In the genomic region with DNA sequence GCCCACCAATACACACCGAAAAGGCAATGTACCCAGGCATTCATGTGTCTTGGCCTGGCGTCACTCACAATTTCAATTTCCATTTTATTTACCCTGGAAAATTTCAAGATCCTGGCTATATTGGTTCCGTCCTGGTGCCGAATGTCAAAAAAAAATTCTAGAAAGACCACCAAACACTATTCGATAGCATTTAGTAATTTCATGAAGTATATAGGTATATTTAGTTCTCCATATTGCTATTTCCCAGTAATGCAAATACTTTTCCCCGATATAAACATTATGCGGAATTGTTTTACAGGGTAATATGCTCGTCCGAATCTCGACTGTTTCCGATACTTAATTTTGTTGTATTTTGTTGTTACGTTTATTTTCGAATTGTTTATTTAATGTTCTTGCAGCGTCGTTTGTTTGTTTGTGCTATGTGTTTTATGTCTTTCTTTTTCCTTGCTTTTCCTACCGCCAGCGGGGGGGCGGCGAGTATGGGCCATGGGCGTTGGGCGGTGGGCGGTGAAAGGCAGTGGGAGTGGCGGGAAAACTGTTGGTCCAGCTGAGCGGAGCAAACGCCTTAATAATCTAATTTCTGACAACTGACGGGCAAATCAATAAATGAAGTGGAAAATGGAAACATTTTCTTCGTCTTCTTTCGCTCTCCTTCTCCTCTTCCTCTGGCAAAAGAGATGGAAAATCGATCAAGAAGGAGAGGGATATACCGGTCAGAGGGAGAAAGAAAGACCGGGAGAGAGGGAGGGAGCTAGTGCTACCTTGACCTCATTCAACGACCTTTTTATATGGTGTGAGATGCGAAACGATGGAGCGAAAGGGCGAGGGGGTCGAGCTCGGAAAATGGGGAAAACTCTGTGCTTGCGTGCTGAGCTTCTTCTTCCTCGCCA, we compare ENCODE assay signal across 1 fruit fly cellular context.
TF ChIP-seq lines count a peak whose summit lies in the region.

No protein-coding gene starts in this region.

TF ChIP-seq in whole organism, embryonic, 481 proteins besides CTCF, POLR2A, EP300 and RAD21 (continued from another document and continues in another):
- TF ChIP-seq HLH4C (GFP tag; IDR thresholded peaks at IDR 0.05; lab: Robert Waterston, UW; ENCODE audit: partially characterized antibody) (no peak), knrl (GFP tag; IDR thresholded peaks at IDR 0.05; lab: Robert Waterston, UW; ENCODE audit: partially characterized antibody) (no peak), vfl (GFP tag; optimal IDR thresholded peaks at IDR 0.05; lab: Kevin White, UChicago) (no peak), CG18476 (GFP tag; optimal IDR thresholded peaks at IDR 0.05; lab: Kevin White, UChicago) (peak; percentile 13), B-H2 (GFP tag; optimal IDR thresholded peaks at IDR 0.05; lab: Kevin White, UChicago) (no peak), Doc2 (GFP tag; IDR thresholded peaks at IDR 0.05; lab: Robert Waterston, UW) (no peak), CG13296 (GFP tag; optimal IDR thresholded peaks at IDR 0.05; lab: Kevin White, UChicago) (peak; percentile 20), insv (GFP tag; optimal IDR thresholded peaks at IDR 0.05; lab: Kevin White, UChicago) (no peak), Hr51 (GFP tag; optimal IDR thresholded peaks at IDR 0.05; lab: Kevin White, UChicago) (peak; percentile 28 to 64), CG17328 (GFP tag; IDR thresholded peaks at IDR 0.05; lab: Robert Waterston, UW) (peak; percentile 56), CG12104 (GFP tag; optimal IDR thresholded peaks at IDR 0.05; lab: Kevin White, UChicago) (peak; percentile 30), HLH54F (GFP tag; optimal IDR thresholded peaks at IDR 0.05; lab: Kevin White, UChicago) (peak; percentile 65), so (GFP tag; IDR thresholded peaks at IDR 0.05; lab: Robert Waterston, UW) (peak; percentile 21; the same call in 1 of the 3 replicates), CG34422 (GFP tag; IDR thresholded peaks at IDR 0.05; lab: Robert Waterston, UW) (peak; percentile 41; the same call in 1 of the 3 replicates), sisA (GFP tag; IDR thresholded peaks at IDR 0.05; lab: Robert Waterston, UW) (peak; percentile 63), CG6175 (GFP tag; IDR thresholded peaks at IDR 0.05; lab: Robert Waterston, UW) (no peak), Atf6 (GFP tag; IDR thresholded peaks at IDR 0.05; lab: Robert Waterston, UW) (peak; percentile 48), ash1 (GFP tag; optimal IDR thresholded peaks at IDR 0.05; lab: Kevin White, UChicago) (no peak), HLH3B (GFP tag; IDR thresholded peaks at IDR 0.05; lab: Robert Waterston, UW) (peak; percentile 59), CG12659 (GFP tag; optimal IDR thresholded peaks at IDR 0.05; lab: Kevin White, UChicago) (peak; percentile 43), danr (GFP tag; IDR thresholded peaks at IDR 0.05; lab: Robert Waterston, UW) (0 out of 2 replicates have a peak, but pooled peaks have one; percentile 19), CG14441 (GFP tag; IDR thresholded peaks at IDR 0.05; lab: Robert Waterston, UW) (peak; percentile 61), CG18262 (tag; optimal IDR thresholded peaks at IDR 0.05; lab: Kevin White, UChicago) (peak; percentile 71), zen2 (GFP tag; IDR thresholded peaks at IDR 0.05; lab: Robert Waterston, UW; ENCODE audit: partially characterized antibody) (no peak), CG11085 (GFP tag; IDR thresholded peaks at IDR 0.05; lab: Robert Waterston, UW) (no peak), gcm (GFP tag; optimal IDR thresholded peaks at IDR 0.05; lab: Kevin White, UChicago) (peak; percentile 12), Six4 (GFP tag; optimal IDR thresholded peaks at IDR 0.05; lab: Kevin White, UChicago) (peak; percentile 16), Fer3 (tag; optimal IDR thresholded peaks at IDR 0.05; lab: Kevin White, UChicago) (peak; percentile 47), pfk (GFP tag; optimal IDR thresholded peaks at IDR 0.05; lab: Kevin White, UChicago) (no peak), yki (optimal IDR thresholded peaks at IDR 0.05; lab: Kevin White, UChicago) (no peak), tgo (GFP tag; IDR thresholded peaks at IDR 0.05; lab: Robert Waterston, UW) (peak; percentile 59; the same call in 2 of the 3 replicates), CG17612 (GFP tag; IDR thresholded peaks at IDR 0.05; lab: Robert Waterston, UW) (no peak), CoRest (tag; optimal IDR thresholded peaks at IDR 0.05; lab: Kevin White, UChicago) (peak; percentile 69), Bdp1 (GFP tag; optimal IDR thresholded peaks at IDR 0.05; lab: Kevin White, UChicago) (peak; percentile 43), tap (tag; optimal IDR thresholded peaks at IDR 0.05; lab: Kevin White, UChicago) (peak; percentile 14), CG31441 (GFP tag; IDR thresholded peaks at IDR 0.05; lab: Robert Waterston, UW) (peak; percentile 70), prd (optimal IDR thresholded peaks at IDR 0.05; lab: Kevin White, UChicago) (no peak), prd (GFP tag; IDR thresholded peaks at IDR 0.05; lab: Robert Waterston, UW) (peak; percentile 72; the same call in 2 of the 3 replicates), Sin3A (optimal IDR thresholded peaks at IDR 0.05; lab: Kevin White, UChicago) (no peak), dimm (GFP tag; IDR thresholded peaks at IDR 0.05; lab: Robert Waterston, UW) (no peak), CG32772 (GFP tag; IDR thresholded peaks at IDR 0.05; lab: Robert Waterston, UW) (peak; percentile 59; the same call in 1 of the 2 replicates), nerfin-2 (GFP tag; IDR thresholded peaks at IDR 0.05; lab: Robert Waterston, UW; ENCODE audit: partially characterized antibody) (no peak), Gug (GFP tag; IDR thresholded peaks at IDR 0.05; lab: Robert Waterston, UW) (peak; percentile 50; the same call in 2 of the 4 replicates), rib (GFP tag; IDR thresholded peaks at IDR 0.05; lab: Robert Waterston, UW) (no peak), hb (GFP tag; IDR thresholded peaks at IDR 0.05; lab: Robert Waterston, UW; ENCODE audit: partially characterized antibody) (no peak), dm (GFP tag; optimal IDR thresholded peaks at IDR 0.05; lab: Kevin White, UChicago) (peak; percentile 24), CG6813 (GFP tag; optimal IDR thresholded peaks at IDR 0.05; lab: Kevin White, UChicago) (peak; percentile 11), CG11093 (GFP tag; IDR thresholded peaks at IDR 0.05; lab: Robert Waterston, UW) (no peak), NK7.1 (GFP tag; optimal IDR thresholded peaks at IDR 0.05; lab: Kevin White, UChicago) (peak; percentile 19), CG18599 (GFP tag; optimal IDR thresholded peaks at IDR 0.05; lab: Kevin White, UChicago) (peak; percentile 61), CG1602 (GFP tag; optimal IDR thresholded peaks at IDR 0.05; lab: Kevin White, UChicago) (peak; percentile 51), mld (GFP tag; IDR thresholded peaks at IDR 0.05; lab: Robert Waterston, UW; ENCODE audit: partially characterized antibody) (no peak), eve (GFP tag; optimal IDR thresholded peaks at IDR 0.05; lab: Kevin White, UChicago) (peak in 1 of 2 experiments; percentile 86), Oaz (GFP tag; IDR thresholded peaks at IDR 0.05; lab: Robert Waterston, UW) (no peak), chm (GFP tag; IDR thresholded peaks at IDR 0.05; lab: Robert Waterston, UW) (no peak), CG15514 (GFP tag; optimal IDR thresholded peaks at IDR 0.05; lab: Kevin White, UChicago) (peak; percentile 21), cwo (GFP tag; optimal IDR thresholded peaks at IDR 0.05; lab: Kevin White, UChicago) (peak; percentile 58), CG17912 (GFP tag; optimal IDR thresholded peaks at IDR 0.05; lab: Kevin White, UChicago) (no peak), H2.0 (GFP tag; IDR thresholded peaks at IDR 0.05; lab: Robert Waterston, UW) (peak; percentile 33; the same call in 1 of the 2 replicates), sug (tag; optimal IDR thresholded peaks at IDR 0.05; lab: Kevin White, UChicago) (no peak), CG14050 (GFP tag; IDR thresholded peaks at IDR 0.05; lab: Robert Waterston, UW) (peak; percentile 60), Bgb (GFP tag; IDR thresholded peaks at IDR 0.05; lab: Robert Waterston, UW; ENCODE audit: partially characterized antibody) (no peak), Mes4 (GFP tag; optimal IDR thresholded peaks at IDR 0.05; lab: Kevin White, UChicago) (peak; percentile 54), crol (GFP tag; IDR thresholded peaks at IDR 0.05; lab: Robert Waterston, UW) (peak; percentile 62), run (tag; optimal IDR thresholded peaks at IDR 0.05; lab: Kevin White, UChicago) (no peak), gt (GFP tag; IDR thresholded peaks at IDR 0.05; lab: Robert Waterston, UW) (no peak), CG12391 (tag; optimal IDR thresholded peaks at IDR 0.05; lab: Kevin White, UChicago) (peak; percentile 59), Eip74EF (GFP tag; optimal IDR thresholded peaks at IDR 0.05; lab: Kevin White, UChicago) (peak in 1 of 2 experiments; percentile 53), bowl (GFP tag; IDR thresholded peaks at IDR 0.05; lab: Robert Waterston, UW) (no peak), trh (GFP tag; optimal IDR thresholded peaks at IDR 0.05; lab: Kevin White, UChicago) (peak; percentile 41), sima (GFP tag; optimal IDR thresholded peaks at IDR 0.05; lab: Kevin White, UChicago) (no peak), phol (tag; optimal IDR thresholded peaks at IDR 0.05; lab: Kevin White, UChicago) (peak; percentile 73), tx (GFP tag; optimal IDR thresholded peaks at IDR 0.05; lab: Kevin White, UChicago) (peak; percentile 29), emc (GFP tag; optimal IDR thresholded peaks at IDR 0.05; lab: Kevin White, UChicago) (no peak), Dad (GFP tag; optimal IDR thresholded peaks at IDR 0.05; lab: Kevin White, UChicago) (peak; percentile 28), sqz (GFP tag; optimal IDR thresholded peaks at IDR 0.05; lab: Kevin White, UChicago) (no peak), CG33213 (GFP tag; optimal IDR thresholded peaks at IDR 0.05; lab: Kevin White, UChicago) (no peak), z (GFP tag; IDR thresholded peaks at IDR 0.05; lab: Robert Waterston, UW) (no peak), CG2875 (GFP tag; optimal IDR thresholded peaks at IDR 0.05; lab: Kevin White, UChicago) (peak; percentile 36), her (GFP tag; optimal IDR thresholded peaks at IDR 0.05; lab: Kevin White, UChicago) (peak; percentile 0), CG1832 (GFP tag; optimal IDR thresholded peaks at IDR 0.05; lab: Kevin White, UChicago) (peak; percentile 75), onecut (GFP tag; IDR thresholded peaks at IDR 0.05; lab: Robert Waterston, UW) (peak; percentile 90), psq (GFP tag; optimal IDR thresholded peaks at IDR 0.05; lab: Kevin White, UChicago) (peak; percentile 4), usp (GFP tag; optimal IDR thresholded peaks at IDR 0.05; lab: Kevin White, UChicago) (no peak), org-1 (GFP tag; optimal IDR thresholded peaks at IDR 0.05; lab: Kevin White, UChicago) (peak; percentile 46), Gsc (GFP tag; IDR thresholded peaks at IDR 0.05; lab: Robert Waterston, UW) (no peak), CG31365 (tag; optimal IDR thresholded peaks at IDR 0.05; lab: Kevin White, UChicago) (peak; percentile 11), CG8089 (GFP tag; optimal IDR thresholded peaks at IDR 0.05; lab: Kevin White, UChicago) (peak; percentile 29), Nf-YB (GFP tag; optimal IDR thresholded peaks at IDR 0.05; lab: Kevin White, UChicago) (peak; percentile 10), nmo (GFP tag; optimal IDR thresholded peaks at IDR 0.05; lab: Kevin White, UChicago) (peak; percentile 72), Dip2 (GFP tag; IDR thresholded peaks at IDR 0.05; lab: Robert Waterston, UW) (no peak), CkIIα-i1 (GFP tag; IDR thresholded peaks at IDR 0.05; lab: Robert Waterston, UW) (no peak), CG5180 (GFP tag; optimal IDR thresholded peaks at IDR 0.05; lab: Kevin White, UChicago) (peak; percentile 5), eyg (GFP tag; optimal IDR thresholded peaks at IDR 0.05; lab: Kevin White, UChicago) (peak; percentile 12), pan (optimal IDR thresholded peaks at IDR 0.05; lab: Kevin White, UChicago) (peak in 1 of 2 experiments; percentile 60), pan (GFP tag; optimal IDR thresholded peaks at IDR 0.05 in 1 of 2, IDR thresholded peaks at IDR 0.05 in 1 of 2) (peak; percentile 32 to 49), al (GFP tag; IDR thresholded peaks at IDR 0.05; lab: Robert Waterston, UW) (no peak; the same call in 1 of the 2 replicates), sc (optimal IDR thresholded peaks at IDR 0.05; lab: Kevin White, UChicago) (no peak), sc (GFP tag; optimal IDR thresholded peaks at IDR 0.05; lab: Kevin White, UChicago) (peak; percentile 31), sr (GFP tag; IDR thresholded peaks at IDR 0.05; lab: Robert Waterston, UW) (0 out of 3 replicates have a peak, but pooled peaks have one; percentile 24), Dll (GFP tag; IDR thresholded peaks at IDR 0.05; lab: Robert Waterston, UW; ENCODE audit: partially characterized antibody) (no peak), CG6254 (GFP tag; optimal IDR thresholded peaks at IDR 0.05; lab: Kevin White, UChicago) (peak; percentile 4), Rx (GFP tag; IDR thresholded peaks at IDR 0.05; lab: Robert Waterston, UW) (no peak; the same call in 1 of the 2 replicates), esg (GFP tag; conservative IDR thresholded peaks at IDR 0.05; lab: Robert Waterston, UW) (peak; percentile 60), CG14860 (GFP tag; IDR thresholded peaks at IDR 0.05; lab: Robert Waterston, UW; ENCODE audit: partially characterized antibody) (no peak), kni (GFP tag; optimal IDR thresholded peaks at IDR 0.05; lab: Kevin White, UChicago) (no peak), CG3847 (GFP tag; IDR thresholded peaks at IDR 0.05; lab: Robert Waterston, UW) (no peak), stwl (tag; optimal IDR thresholded peaks at IDR 0.05; lab: Kevin White, UChicago) (no peak), Sox102F (GFP tag; optimal IDR thresholded peaks at IDR 0.05; lab: Kevin White, UChicago) (peak; percentile 77), CG12071 (GFP tag; optimal IDR thresholded peaks at IDR 0.05; lab: Kevin White, UChicago) (no peak), CG43689 (GFP tag; IDR thresholded peaks at IDR 0.05; lab: Robert Waterston, UW) (no peak), fu2 (GFP tag; optimal IDR thresholded peaks at IDR 0.05; lab: Kevin White, UChicago) (peak; percentile 28), abd-A (tag; optimal IDR thresholded peaks at IDR 0.05; lab: Kevin White, UChicago) (peak; percentile 69), ap (GFP tag; IDR thresholded peaks at IDR 0.05; lab: Robert Waterston, UW) (peak; percentile 45; the same call in 1 of the 2 replicates), vvl (GFP tag; IDR thresholded peaks at IDR 0.05; lab: Robert Waterston, UW) (peak; percentile 52; the same call in 1 of the 2 replicates), luna (GFP tag; optimal IDR thresholded peaks at IDR 0.05; lab: Kevin White, UChicago) (no peak), CG16863 (GFP tag; optimal IDR thresholded peaks at IDR 0.05; lab: Kevin White, UChicago) (peak; percentile 70), kay (GFP tag; optimal IDR thresholded peaks at IDR 0.05; lab: Kevin White, UChicago) (peak; percentile 8), CG6683 (GFP tag; optimal IDR thresholded peaks at IDR 0.05; lab: Kevin White, UChicago) (no peak), CG10979 (tag; optimal IDR thresholded peaks at IDR 0.05; lab: Kevin White, UChicago) (peak; percentile 71)
